Worm (Caenorhabditis elegans) whole organism, L3 larva: ENCODE results near the gene K02D10.2.

Experiments used
- elt-3 ChIP-seq, 3 experiments: fragments of 150-350 bp in 1 of 3; sonication (generic microtip) in 2 of 3; optimal IDR thresholded peaks; 2 replicates in 2 of 3; 4 replicates in 1 of 3; lab custom pipeline; 2014 to 2017; ENCODE audit warnings: missing biosample characterization in 3 of 3, missing genetic modification characterization in 3 of 3
- lsy-12 ChIP-seq: sonication (generic microtip); optimal IDR thresholded peaks from 2 replicates; lab custom pipeline; 2016; ENCODE audit warnings: mild to moderate bottlenecking, missing genetic modification characterization, missing compliant biosample characterization
- nhr-237 ChIP-seq: fragments of 150-350 bp; optimal IDR thresholded peaks from 2 replicates; lab custom pipeline; 2014; ENCODE audit warnings: missing biosample characterization, missing genetic modification characterization
- snpc-4 ChIP-seq: fragments of 150-350 bp; optimal IDR thresholded peaks from 2 replicates; lab custom pipeline; 2014; ENCODE audit warnings: missing biosample characterization, missing genetic modification characterization

DNA sequence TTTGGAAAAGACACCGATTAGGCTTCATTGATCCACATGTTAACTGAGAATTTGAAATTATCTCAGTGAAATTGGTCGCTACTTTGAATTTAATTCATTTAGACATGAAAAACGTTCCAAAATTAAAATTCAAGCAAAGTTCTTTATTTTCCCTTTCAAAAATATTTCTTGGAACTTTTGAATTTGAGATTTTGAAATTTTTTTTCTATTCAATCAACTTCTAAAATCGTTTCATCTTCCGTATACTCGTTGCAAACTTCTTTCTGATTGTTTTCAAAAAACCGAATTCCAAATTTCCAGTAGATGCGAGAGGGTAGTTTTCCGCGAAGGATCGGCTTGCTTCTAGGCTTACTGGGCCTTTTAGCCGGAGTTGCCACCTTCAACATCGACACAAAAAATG, 47.5 kb upstream of the K02D10.2 start, which contains the start of gene pat-2:
- TF ChIP-seq snpc-4 (tag; lab: Kevin White, UChicago) = no peak
- TF ChIP-seq elt-3 (tag; optimal IDR thresholded peaks at IDR 0.05; lab: Kevin White, UChicago) = no peak
- TF ChIP-seq lsy-12 (tag; lab: Kevin White, UChicago) = no peak
- no peak for TF ChIP-seq nhr-237
